Fruit fly (Drosophila melanogaster) whole organism, embryonic: ENCODE results near the gene InR.
A peak's percentile ranks its signal among the peaks of the same experiment; 100 is the strongest.

Experiments used
- Atf-2 ChIP-seq: fragments of 200-800 bp; sonication (Bioruptor generic); optimal IDR thresholded peaks from 2 replicates; lab custom pipeline; 2016; ENCODE audit warnings: missing biosample characterization, missing genetic modification characterization
- Atf6 ChIP-seq: fragments of 200-800 bp; sonication (Bioruptor generic); IDR thresholded peaks from 2 replicates; pipeline ENCODE4 v1.3.6; 2022; ENCODE audit warnings: missing biosample characterization, missing genetic modification characterization
- Awh ChIP-seq: fragments of 200-800 bp; sonication (Bioruptor generic); IDR thresholded peaks from 2 replicates; pipeline ENCODE4, ENCODE4 v1.3.6; 2022; ENCODE audit warnings: missing biosample characterization, missing genetic modification characterization
- Bteb2 ChIP-seq: fragments of 200-800 bp; sonication (Bioruptor generic); optimal IDR thresholded peaks from 2 replicates; lab custom pipeline; 2016; ENCODE audit warnings: missing biosample characterization, missing genetic modification characterization
- CG10959 ChIP-seq: fragments of 200-800 bp; sonication (Bioruptor generic); IDR thresholded peaks from 2 replicates; pipeline ENCODE4 v1.3.6; 2022; ENCODE audit warnings: missing biosample characterization, missing genetic modification characterization
- CG10979 ChIP-seq: fragments of 200-800 bp; sonication (Bioruptor generic); optimal IDR thresholded peaks from 2 replicates; lab custom pipeline; 2018; ENCODE audit warnings: missing biosample characterization, mild to moderate bottlenecking, missing genetic modification characterization, moderate library complexity
- CG12236 ChIP-seq: fragments of 200-800 bp; sonication (Bioruptor generic); optimal IDR thresholded peaks from 2 replicates; lab custom pipeline; 2016; ENCODE audit warnings: missing biosample characterization, missing genetic modification characterization
- CG16863 ChIP-seq: fragments of 200-800 bp; sonication (Bioruptor generic); optimal IDR thresholded peaks from 3 replicates; lab custom pipeline; 2016; ENCODE audit warnings: missing biosample characterization, missing genetic modification characterization
- CG17568 ChIP-seq: fragments of 200-800 bp; sonication (Bioruptor generic); optimal IDR thresholded peaks from 2 replicates; lab custom pipeline; 2018; ENCODE audit warnings: missing biosample characterization, mild to moderate bottlenecking, missing genetic modification characterization, moderate library complexity
- CG2712 ChIP-seq: fragments of 200-800 bp; optimal IDR thresholded peaks from 3 replicates; lab custom pipeline; 2019; ENCODE audit warnings: missing biosample characterization, mild to moderate bottlenecking, missing genetic modification characterization, moderate library complexity
- CG2875 ChIP-seq: fragments of 200-800 bp; sonication (Bioruptor generic); optimal IDR thresholded peaks from 2 replicates; lab custom pipeline; 2017; ENCODE audit warnings: missing biosample characterization, mild to moderate bottlenecking, missing genetic modification characterization, missing genetic modification reagents
- CG42726 ChIP-seq: fragments of 200-800 bp; sonication (Bioruptor generic); IDR thresholded peaks from 2 replicates; pipeline ENCODE4 v1.3.6; 2022; ENCODE audit warnings: missing biosample characterization, missing genetic modification characterization; ENCODE audit not compliant: partially characterized antibody
- CG4404 ChIP-seq: fragments of 200-800 bp; sonication (Bioruptor generic); IDR thresholded peaks from 2 replicates; pipeline ENCODE4 v1.3.6; 2022; ENCODE audit warnings: missing biosample characterization, missing genetic modification characterization
- CG4730 ChIP-seq: fragments of 200-800 bp; sonication (Bioruptor generic); IDR thresholded peaks from 2 replicates; pipeline ENCODE4 v1.3.6; 2022; ENCODE audit warnings: missing biosample characterization, missing genetic modification characterization
- CG7745 ChIP-seq: fragments of 200-800 bp; sonication (Bioruptor generic); optimal IDR thresholded peaks from 2 replicates; lab custom pipeline; 2018; ENCODE audit warnings: missing biosample characterization, mild to moderate bottlenecking, missing genetic modification characterization, moderate library complexity
- CG8388 ChIP-seq: fragments of 200-800 bp; sonication (Bioruptor generic); optimal IDR thresholded peaks from 2 replicates; lab custom pipeline; 2019; ENCODE audit warnings: missing biosample characterization, mild to moderate bottlenecking, missing genetic modification characterization, moderate library complexity
- CG9727 ChIP-seq: fragments of 200-800 bp; sonication (Bioruptor generic); optimal IDR thresholded peaks from 3 replicates; lab custom pipeline; 2017; ENCODE audit warnings: missing biosample characterization, mild to moderate bottlenecking, missing genetic modification characterization
- CrebB ChIP-seq: fragments of 200-800 bp; sonication (Bioruptor generic); optimal IDR thresholded peaks from 3 replicates; lab custom pipeline; 2018; ENCODE audit warnings: missing biosample characterization, mild to moderate bottlenecking, missing genetic modification characterization
- D19A ChIP-seq: fragments of 200-800 bp; optimal IDR thresholded peaks from 3 replicates; lab custom pipeline; 2019; ENCODE audit warnings: missing biosample characterization, mild to moderate bottlenecking, missing genetic modification characterization, moderate library complexity
- Gug ChIP-seq: fragments of 200-800 bp; sonication (Bioruptor generic); IDR thresholded peaks from 4 replicates; pipeline ENCODE4 v1.3.6; 2022; ENCODE audit warnings: missing biosample characterization, missing genetic modification characterization
- HLH54F ChIP-seq: fragments of 200-800 bp; sonication (Bioruptor generic); optimal IDR thresholded peaks from 3 replicates; lab custom pipeline; 2016; ENCODE audit warnings: missing biosample characterization, missing genetic modification characterization
- Hsf ChIP-seq: fragments of 200-800 bp; sonication (Bioruptor generic); optimal IDR thresholded peaks from 3 replicates; lab custom pipeline; 2016; ENCODE audit warnings: missing biosample characterization, missing genetic modification characterization
- Lpt ChIP-seq: fragments of >200 bp; optimal IDR thresholded peaks from 2 replicates; lab custom pipeline; 2018; ENCODE audit warnings: missing biosample characterization, missing genetic modification characterization
- Neu2 ChIP-seq: fragments of 200-800 bp; sonication (Bioruptor generic); optimal IDR thresholded peaks from 3 replicates; lab custom pipeline; 2016; ENCODE audit warnings: missing biosample characterization, missing genetic modification characterization, borderline replicate concordance
- PHDP ChIP-seq: fragments of 200-800 bp; sonication (Bioruptor generic); optimal IDR thresholded peaks from 3 replicates; lab custom pipeline; 2018; ENCODE audit warnings: missing biosample characterization, mild to moderate bottlenecking, missing genetic modification characterization, moderate library complexity
- Poxn ChIP-seq: fragments of 200-800 bp; sonication (Bioruptor generic); IDR thresholded peaks from 2 replicates; pipeline ENCODE4 v1.3.6; 2022; ENCODE audit warnings: missing biosample characterization, missing genetic modification characterization
- Scr ChIP-seq: fragments of 200-800 bp; sonication (Bioruptor generic); IDR thresholded peaks from 2 replicates; pipeline ENCODE4 v1.3.6; 2022; ENCODE audit warnings: missing biosample characterization, missing genetic modification characterization; ENCODE audit not compliant: partially characterized antibody
- Tbp ChIP-seq: fragments of >200 bp; optimal IDR thresholded peaks from 2 replicates; lab custom pipeline; 2018; ENCODE audit warnings: missing biosample characterization, missing genetic modification characterization
- Trl ChIP-seq, 3 experiments: fragments of >200 bp in 2 of 3; fragments of 200-800 bp in 1 of 3; sonication (Bioruptor generic) in 1 of 3; optimal IDR thresholded peaks; 2 replicates in 1 of 3; 3 replicates in 2 of 3; lab custom pipeline; 2016 to 2017; ENCODE audit warnings: missing biosample characterization in 1 of 3, missing genetic modification characterization in 1 of 3
- Usf ChIP-seq: fragments of 200-800 bp; sonication (Bioruptor generic); optimal IDR thresholded peaks from 2 replicates; lab custom pipeline; 2017; ENCODE audit warnings: missing genotype, missing biosample characterization, missing genetic modification characterization
- ab ChIP-seq: fragments of 200-800 bp; sonication (Bioruptor generic); optimal IDR thresholded peaks from 2 replicates; lab custom pipeline; 2016; ENCODE audit warnings: missing biosample characterization, missing genetic modification characterization
- amos ChIP-seq: fragments of 200-800 bp; sonication (Bioruptor generic); IDR thresholded peaks from 2 replicates; pipeline ENCODE4 v1.3.6; 2022; ENCODE audit warnings: missing biosample characterization, missing genetic modification characterization; ENCODE audit not compliant: partially characterized antibody
- bigmax ChIP-seq: fragments of 200-800 bp; sonication (Bioruptor generic); optimal IDR thresholded peaks from 2 replicates; lab custom pipeline; 2018; ENCODE audit warnings: missing biosample characterization, mild to moderate bottlenecking, missing genetic modification characterization
- chn ChIP-seq: fragments of 200-800 bp; sonication (Bioruptor generic); optimal IDR thresholded peaks from 2 replicates; lab custom pipeline; 2016; ENCODE audit warnings: missing biosample characterization, missing genetic modification characterization
- croc ChIP-seq: fragments of 200-800 bp; sonication (Bioruptor generic); conservative IDR thresholded peaks from 3 replicates; pipeline ENCODE4 v1.3.6; 2022; ENCODE audit warnings: missing biosample characterization, missing genetic modification characterization
- hbn ChIP-seq: fragments of 200-800 bp; sonication (Bioruptor generic); IDR thresholded peaks from 2 replicates; pipeline ENCODE4 v1.3.6; 2022; ENCODE audit warnings: missing biosample characterization, missing genetic modification characterization; ENCODE audit not compliant: partially characterized antibody
- klu ChIP-seq: fragments of 200-800 bp; sonication (Bioruptor generic); IDR thresholded peaks from 2 replicates; pipeline ENCODE4 v1.3.6; 2022; ENCODE audit warnings: missing biosample characterization, missing genetic modification characterization
- p53 ChIP-seq: fragments of 200-800 bp; sonication (Bioruptor generic); optimal IDR thresholded peaks from 2 replicates; lab custom pipeline; 2016; ENCODE audit warnings: missing biosample characterization, missing genetic modification characterization
- pho ChIP-seq: fragments of 200-800 bp; sonication (Bioruptor generic); optimal IDR thresholded peaks from 2 replicates; lab custom pipeline; 2016; ENCODE audit warnings: missing biosample characterization, missing genetic modification characterization
- pita ChIP-seq: fragments of 200-800 bp; sonication (Bioruptor generic); optimal IDR thresholded peaks from 2 replicates; lab custom pipeline; 2017; ENCODE audit warnings: missing biosample characterization, mild to moderate bottlenecking, missing genetic modification characterization
- rib ChIP-seq: fragments of 200-800 bp; sonication (Bioruptor generic); IDR thresholded peaks from 2 replicates; pipeline ENCODE4 v1.3.6; 2022; ENCODE audit warnings: missing biosample characterization, missing genetic modification characterization
- sna ChIP-seq: fragments of 200-800 bp; sonication (Bioruptor generic); IDR thresholded peaks from 2 replicates; pipeline ENCODE4 v1.3.6; 2022; ENCODE audit warnings: missing biosample characterization, missing genetic modification characterization; ENCODE audit not compliant: partially characterized antibody
- stc ChIP-seq: fragments of 200-800 bp; sonication (Bioruptor generic); IDR thresholded peaks from 2 replicates; pipeline ENCODE4 v1.3.6; 2022; ENCODE audit warnings: missing biosample characterization, missing genetic modification characterization
- stwl ChIP-seq: fragments of 200-800 bp; sonication (Bioruptor generic); optimal IDR thresholded peaks from 3 replicates; lab custom pipeline; 2018; ENCODE audit warnings: missing biosample characterization, mild to moderate bottlenecking, missing genetic modification characterization, moderate library complexity
- sug ChIP-seq: fragments of 200-800 bp; optimal IDR thresholded peaks from 2 replicates; lab custom pipeline; 2019; ENCODE audit warnings: missing biosample characterization, mild to moderate bottlenecking, missing genetic modification characterization, moderate library complexity
- toy ChIP-seq: fragments of 200-800 bp; sonication (Bioruptor generic); IDR thresholded peaks from 2 replicates; pipeline ENCODE4 v1.3.6; 2022; ENCODE audit warnings: missing biosample characterization, missing genetic modification characterization
- trh ChIP-seq: fragments of 200-800 bp; sonication (Bioruptor generic); optimal IDR thresholded peaks from 2 replicates; lab custom pipeline; 2016; ENCODE audit warnings: missing biosample characterization, missing genetic modification characterization
- usp ChIP-seq: fragments of >200 bp; optimal IDR thresholded peaks from 2 replicates; lab custom pipeline; 2017; ENCODE audit warnings: missing biosample characterization, missing genetic modification characterization
- wek ChIP-seq: fragments of 200-800 bp; sonication (Bioruptor generic); optimal IDR thresholded peaks from 3 replicates; lab custom pipeline; 2018; ENCODE audit warnings: missing biosample characterization, mild to moderate bottlenecking, missing genetic modification characterization, moderate library complexity
- z ChIP-seq: fragments of 200-800 bp; sonication (Bioruptor generic); IDR thresholded peaks from 3 replicates; pipeline ENCODE4 v1.3.6; 2022; ENCODE audit warnings: missing biosample characterization, missing genetic modification characterization

InR gene

dm6 chr3R:21590677-21591369, 28.3 kb downstream of the InR start (continued):
- TF ChIP-seq Poxn (GFP tag; lab: Robert Waterston, UW) (peak; percentile 50; the same call in 1 of the 2 replicates), klu (GFP tag; lab: Robert Waterston, UW) (peak; percentile 70), CG10979 (peak; percentile 74), croc (GFP tag; lab: Robert Waterston, UW) (peak; percentile 77), ab (GFP tag; lab: Kevin White, UChicago) (peak; percentile 72), sna (GFP tag; lab: Robert Waterston, UW) (no peak), chn (GFP tag; lab: Kevin White, UChicago) (peak; percentile 89), stc (GFP tag; lab: Robert Waterston, UW) (peak; percentile 92), CG9727 (GFP tag; lab: Kevin White, UChicago) (peak; percentile 98), CG7745 (tag; lab: Kevin White, UChicago) (peak; percentile 91), Gug (GFP tag; lab: Robert Waterston, UW) (peak; percentile 78), trh (GFP tag; lab: Kevin White, UChicago) (peak; percentile 97), Lpt (GFP tag; lab: Kevin White, UChicago) (no peak), CG16863 (peak; percentile 95), CG4404 (GFP tag; lab: Robert Waterston, UW) (peak; percentile 87), pho (GFP tag; lab: Kevin White, UChicago) (peak; percentile 92), p53 (peak; percentile 93), pita (GFP tag; lab: Kevin White, UChicago) (no peak), usp (GFP tag; lab: Kevin White, UChicago) (no peak), amos (GFP tag; lab: Robert Waterston, UW) (no peak), Scr (no peak), CG12236 (GFP tag; lab: Kevin White, UChicago) (peak; percentile 98), Atf-2 (GFP tag; lab: Kevin White, UChicago) (peak; percentile 95), bigmax (GFP tag; lab: Kevin White, UChicago) (peak; percentile 66), PHDP (tag; lab: Kevin White, UChicago) (peak; percentile 87), toy (GFP tag; lab: Robert Waterston, UW) (peak; percentile 86; the same call in 1 of the 2 replicates), D19A (tag; lab: Kevin White, UChicago) (peak; percentile 75), CG42726 (GFP tag; lab: Robert Waterston, UW) (no peak), Tbp (GFP tag; lab: Kevin White, UChicago) (no peak), hbn (no peak), CG2712 (tag; lab: Kevin White, UChicago) (peak; percentile 89), wek (GFP tag; lab: Kevin White, UChicago) (peak; percentile 95), sug (tag; lab: Kevin White, UChicago) (peak; percentile 85), CG10959 (GFP tag; lab: Robert Waterston, UW) (peak; percentile 94), Awh (GFP tag; lab: Robert Waterston, UW) (peak; percentile 99), z (GFP tag; lab: Robert Waterston, UW) (peak; percentile 83), Hsf (GFP tag; lab: Kevin White, UChicago) (peak; percentile 86), Bteb2 (GFP tag; lab: Kevin White, UChicago) (peak; percentile 79), CrebB (peak; percentile 92), Usf (GFP tag; lab: Kevin White, UChicago) (peak; percentile 80), Atf6 (peak; percentile 92), stwl (tag; lab: Kevin White, UChicago) (peak; percentile 43), rib (peak; percentile 95), CG4730 (GFP tag; lab: Robert Waterston, UW) (peak; percentile 89), Trl (optimal IDR thresholded peaks at IDR 0.05; lab: Kevin White, UChicago) (no peak), Trl (GFP tag; optimal IDR thresholded peaks at IDR 0.05; lab: Kevin White, UChicago) (peak; percentile 97), CG8388 (peak; percentile 74), CG2875 (peak; percentile 99), Neu2 (GFP tag; lab: Kevin White, UChicago) (peak; percentile 55), CG17568 (peak; percentile 94), HLH54F (GFP tag; lab: Kevin White, UChicago) (peak; percentile 74)
